Worm (Caenorhabditis elegans): Measurements from ENCODE around the gene C44B7.5.

The C44B7.5 gene

ce11 chrII:6891176-6891575 lies 18.8 kb upstream of the C44B7.5 start (continued):
- TF ChIP-seq madf-9 (GFP tag; conservative IDR thresholded peaks at IDR 0.05), result no peak
- TF ChIP-seq zfp-3 (GFP tag; conservative IDR thresholded peaks at IDR 0.05), result no peak
- peak; percentile 92 for TF ChIP-seq hlh-30 (tag; optimal IDR thresholded peaks at IDR 0.05; ENCODE audit: insufficient read depth)
- no peak for TF ChIP-seq zip-2 (tag; optimal IDR thresholded peaks at IDR 0.05)
- 0 out of 2 replicates have a peak, but pooled peaks have one; percentile 27 for TF ChIP-seq dmd-9 (GFP tag; IDR thresholded peaks at IDR 0.05)
- TF ChIP-seq nhr-28 (tag; optimal IDR thresholded peaks at IDR 0.05), result peak; percentile 86
- TF ChIP-seq snpc-4 (tag; optimal IDR thresholded peaks at IDR 0.05), result no peak
- TF ChIP-seq ceh-28 (tag; optimal IDR thresholded peaks at IDR 0.05), result no peak
- TF ChIP-seq F44E2.7 (GFP tag; IDR thresholded peaks at IDR 0.05), result no peak
- no peak for TF ChIP-seq D1046.2 (GFP tag; IDR thresholded peaks at IDR 0.05)
- peak; percentile 31 for TF ChIP-seq mes-2 (tag; optimal IDR thresholded peaks at IDR 0.05; ENCODE audit: poor library complexity, severe bottlenecking)
- peak; percentile 84 for TF ChIP-seq nhr-11 (tag; optimal IDR thresholded peaks at IDR 0.05)
- TF ChIP-seq ctbp-1 (GFP tag; IDR thresholded peaks at IDR 0.05), result no peak; the same call in 1 of the 2 replicates
- peak; percentile 56 for TF ChIP-seq lin-13 (GFP tag; optimal IDR thresholded peaks at IDR 0.05)
- no peak for TF ChIP-seq skn-1 (tag; optimal IDR thresholded peaks at IDR 0.05)
- no peak for TF ChIP-seq daf-12 (tag; optimal IDR thresholded peaks at IDR 0.05)
- TF ChIP-seq gei-8 (GFP tag; optimal IDR thresholded peaks at IDR 0.05), result peak; percentile 46
- peak; percentile 69 for TF ChIP-seq nhr-102 (tag; optimal IDR thresholded peaks at IDR 0.05)
- TF ChIP-seq egl-27 (tag; optimal IDR thresholded peaks at IDR 0.05), result no peak
- 0 out of 2 replicates have a peak, but pooled peaks have one; percentile 49 for TF ChIP-seq Y75B8A.6 (GFP tag; IDR thresholded peaks at IDR 0.05)
- peak; percentile 47 for TF ChIP-seq nhr-25 (tag; optimal IDR thresholded peaks at IDR 0.05; ENCODE audit: borderline replicate concordance, insufficient read depth)
- peak; percentile 64 to 93 for TF ChIP-seq mdl-1 (tag; optimal IDR thresholded peaks at IDR 0.05)
- no peak for TF ChIP-seq sdz-12 (GFP tag; optimal IDR thresholded peaks at IDR 0.05)
- TF ChIP-seq tra-1 (GFP tag; IDR thresholded peaks at IDR 0.05), result 0 out of 2 replicates have a peak, but pooled peaks have one; percentile 20
- peak; percentile 43 for TF ChIP-seq duxl-1 (tag; optimal IDR thresholded peaks at IDR 0.05; ENCODE audit: poor library complexity)
- TF ChIP-seq unc-39 (tag; optimal IDR thresholded peaks at IDR 0.05), result no peak
- no peak for TF ChIP-seq tag-97 (GFP tag; IDR thresholded peaks at IDR 0.05)
- 0 out of 2 replicates have a peak, but pooled peaks have one; percentile 55 for TF ChIP-seq Y105C5A.15 (GFP tag; IDR thresholded peaks at IDR 0.05)
- no peak for TF ChIP-seq ceh-82 (tag; optimal IDR thresholded peaks at IDR 0.05)
- TF ChIP-seq T26A8.4 (GFP tag; IDR thresholded peaks at IDR 0.05), result 0 out of 2 replicates have a peak, but pooled peaks have one; percentile 46
- no peak for TF ChIP-seq unc-130 (GFP tag; optimal IDR thresholded peaks at IDR 0.05)
- TF ChIP-seq mxl-3 (GFP tag; optimal IDR thresholded peaks at IDR 0.05), result peak; percentile 88
- peak in 1 of 2 experiments; percentile 56 for TF ChIP-seq unc-62 (GFP tag; optimal IDR thresholded peaks at IDR 0.05 in 1 of 2)
- TF ChIP-seq unc-62 (tag; optimal IDR thresholded peaks at IDR 0.05), result no peak
- TF ChIP-seq ztf-7 (tag; optimal IDR thresholded peaks at IDR 0.05), result no peak

ce11 chrII:6890095-6890494 lies 17.7 kb upstream of the C44B7.5 start, which contains the start of gene acer-1:
Gene acer-1, minus strand, starts transcription at chrII:6890400.
- no peak for TF ChIP-seq lim-7 (GFP tag; IDR thresholded peaks at IDR 0.05)
- no peak for TF ChIP-seq set-16 (GFP tag; IDR thresholded peaks at IDR 0.05)
- TF ChIP-seq mdl-1 (tag; optimal IDR thresholded peaks at IDR 0.05), result no peak
- peak; percentile 22; the same call in 1 of the 2 replicates for TF ChIP-seq madf-9 (GFP tag; conservative IDR thresholded peaks at IDR 0.05)
- no peak for TF ChIP-seq daf-12 (tag; optimal IDR thresholded peaks at IDR 0.05)
- peak in 1 of 2 experiments; percentile 29 for TF ChIP-seq unc-62 (GFP tag; optimal IDR thresholded peaks at IDR 0.05 in 1 of 2)
- no peak for TF ChIP-seq unc-62 (tag; optimal IDR thresholded peaks at IDR 0.05)
- peak; percentile 81 for TF ChIP-seq ama-1 (optimal IDR thresholded peaks at IDR 0.05)
- no peak for TF ChIP-seq duxl-1 (tag; optimal IDR thresholded peaks at IDR 0.05; ENCODE audit: poor library complexity)
- no peak for TF ChIP-seq dmd-9 (GFP tag; IDR thresholded peaks at IDR 0.05)
- TF ChIP-seq snpc-4 (tag; optimal IDR thresholded peaks at IDR 0.05), result no peak
- 0 out of 2 replicates have a peak, but pooled peaks have one; percentile 8 for TF ChIP-seq saeg-2 (GFP tag; IDR thresholded peaks at IDR 0.05)
- TF ChIP-seq Y105C5A.15 (GFP tag; IDR thresholded peaks at IDR 0.05), result 0 out of 2 replicates have a peak, but pooled peaks have one; percentile 25
- TF ChIP-seq ztf-11 (tag; optimal IDR thresholded peaks at IDR 0.05), result no peak
- peak; percentile 18 for TF ChIP-seq hlh-11 (tag; optimal IDR thresholded peaks at IDR 0.05)
- TF ChIP-seq Y75B8A.6 (GFP tag; IDR thresholded peaks at IDR 0.05), result 0 out of 2 replicates have a peak, but pooled peaks have one; percentile 6
- peak; percentile 79 for TF ChIP-seq sdz-12 (GFP tag; optimal IDR thresholded peaks at IDR 0.05)
- TF ChIP-seq ctbp-1 (GFP tag; IDR thresholded peaks at IDR 0.05), result peak; percentile 33; the same call in 1 of the 2 replicates
- TF ChIP-seq cey-2 (tag; optimal IDR thresholded peaks at IDR 0.05; ENCODE audit: borderline replicate concordance, insufficient read depth), result no peak
- 0 out of 2 replicates have a peak, but pooled peaks have one; percentile 28 for TF ChIP-seq egl-43 (GFP tag; IDR thresholded peaks at IDR 0.05)
